Worm (Caenorhabditis elegans) whole organism, mixed stage, embryonic: ENCODE measurements around the gene Y41C4A.12.

ENCODE experiments used
- bed-3 ChIP-seq: fragments of 200-800 bp; sonication (Bioruptor generic); optimal IDR thresholded peaks from 3 replicates; lab custom pipeline; 2018; ENCODE audit warnings: mild to moderate bottlenecking, missing genetic modification characterization, moderate library complexity, missing compliant biosample characterization
- blmp-1 ChIP-seq: fragments of 150-350 bp; optimal IDR thresholded peaks from 2 replicates; lab custom pipeline; 2014; ENCODE audit warnings: missing biosample characterization, missing genetic modification characterization
- ceh-39 ChIP-seq: fragments of 150-350 bp; optimal IDR thresholded peaks from 2 replicates; lab custom pipeline; 2014; ENCODE audit warnings: missing biosample characterization, missing genetic modification characterization
- ceh-43 ChIP-seq: fragments of 200-800 bp; sonication (Bioruptor generic); optimal IDR thresholded peaks from 2 replicates; lab custom pipeline; 2018; ENCODE audit warnings: mild to moderate bottlenecking, missing genetic modification characterization, moderate library complexity, missing compliant biosample characterization
- ces-1 ChIP-seq: fragments of 150-350 bp; optimal IDR thresholded peaks from 2 replicates; lab custom pipeline; 2014; ENCODE audit warnings: missing biosample characterization, missing genetic modification reagents, missing genetic modification characterization
- cnd-1 ChIP-seq: fragments of 200-800 bp; sonication (Bioruptor generic); optimal IDR thresholded peaks from 2 replicates; lab custom pipeline; 2018; ENCODE audit warnings: mild to moderate bottlenecking, missing genetic modification characterization, missing compliant biosample characterization
- drap-1 ChIP-seq: fragments of 200-800 bp; sonication (Bioruptor generic); optimal IDR thresholded peaks from 3 replicates; lab custom pipeline; 2018; ENCODE audit warnings: mild to moderate bottlenecking, missing genetic modification characterization, missing compliant biosample characterization
- elt-1 ChIP-seq: sonication (generic microtip); optimal IDR thresholded peaks from 2 replicates; lab custom pipeline; 2017; ENCODE audit warnings: missing genetic modification characterization, mild to moderate bottlenecking, missing compliant biosample characterization, antibody characterized with exemption, moderate library complexity, borderline replicate concordance; ENCODE audit not compliant: insufficient read depth
- elt-3 ChIP-seq: fragments of 150-350 bp; optimal IDR thresholded peaks from 2 replicates; lab custom pipeline; 2014; ENCODE audit warnings: missing biosample characterization, missing genetic modification characterization
- flh-1 ChIP-seq: fragments of 200-800 bp; sonication (Bioruptor generic); optimal IDR thresholded peaks from 2 replicates; lab custom pipeline; 2018; ENCODE audit warnings: mild to moderate bottlenecking, missing genetic modification characterization, moderate library complexity, missing compliant biosample characterization
- ham-2 ChIP-seq: fragments of 200-800 bp; sonication (Bioruptor generic); optimal IDR thresholded peaks from 2 replicates; lab custom pipeline; 2018; ENCODE audit warnings: mild to moderate bottlenecking, missing genetic modification characterization, missing compliant biosample characterization
- hlh-1 ChIP-seq: fragments of 150-350 bp; optimal IDR thresholded peaks from 2 replicates; lab custom pipeline; 2014; ENCODE audit warnings: missing biosample characterization, missing genetic modification reagents, missing genetic modification characterization
- lin-32 ChIP-seq: fragments of 200-800 bp; sonication (Bioruptor generic); optimal IDR thresholded peaks from 2 replicates; lab custom pipeline; 2018; ENCODE audit warnings: mild to moderate bottlenecking, missing genetic modification characterization, missing compliant biosample characterization
- lsy-2 ChIP-seq: fragments of 150-350 bp; optimal IDR thresholded peaks from 2 replicates; lab custom pipeline; 2014; ENCODE audit warnings: missing biosample characterization, missing genetic modification characterization
- mab-5 ChIP-seq: fragments of 150-350 bp; optimal IDR thresholded peaks from 2 replicates; lab custom pipeline; 2014; ENCODE audit warnings: missing biosample characterization, missing genetic modification characterization
- mep-1 ChIP-seq: fragments of 150-350 bp; optimal IDR thresholded peaks from 2 replicates; lab custom pipeline; 2017; ENCODE audit warnings: missing biosample characterization, missing genetic modification reagents, missing genetic modification characterization, inconsistent platforms
- mls-2 ChIP-seq: sonication (generic microtip); optimal IDR thresholded peaks from 2 replicates; lab custom pipeline; 2016; ENCODE audit warnings: mild to moderate bottlenecking, missing genetic modification characterization, moderate library complexity, missing compliant biosample characterization
- nhr-12 ChIP-seq: fragments of 150-350 bp; optimal IDR thresholded peaks from 2 replicates; lab custom pipeline; 2014; ENCODE audit warnings: missing biosample characterization, missing genetic modification characterization
- nhr-2 ChIP-seq: fragments of 150-350 bp; optimal IDR thresholded peaks from 2 replicates; lab custom pipeline; 2014; ENCODE audit warnings: missing biosample characterization, missing genetic modification characterization
- nhr-237 ChIP-seq: fragments of 150-350 bp; optimal IDR thresholded peaks from 2 replicates; lab custom pipeline; 2014; ENCODE audit warnings: missing biosample characterization, missing genetic modification characterization
- pha-4 ChIP-seq: fragments of 150-350 bp; optimal IDR thresholded peaks from 2 replicates; lab custom pipeline; 2018; ENCODE audit warnings: missing biosample characterization, missing genetic modification reagents, missing genetic modification characterization
- sem-2 ChIP-seq: fragments of 200-800 bp; sonication (Bioruptor generic); optimal IDR thresholded peaks from 2 replicates; lab custom pipeline; 2018; ENCODE audit warnings: mild to moderate bottlenecking, missing genetic modification characterization, missing compliant biosample characterization
- snpc-4 ChIP-seq: fragments of 150-350 bp; optimal IDR thresholded peaks from 2 replicates; lab custom pipeline; 2014; ENCODE audit warnings: missing biosample characterization, missing genetic modification characterization
- sptf-1 ChIP-seq: sonication (generic microtip); optimal IDR thresholded peaks from 2 replicates; lab custom pipeline; 2017; ENCODE audit warnings: mild to moderate bottlenecking, missing genetic modification characterization, moderate library complexity, missing compliant biosample characterization
- tbx-8 ChIP-seq: fragments of 200-800 bp; sonication (Bioruptor generic); optimal IDR thresholded peaks from 2 replicates; lab custom pipeline; 2018; ENCODE audit warnings: mild to moderate bottlenecking, missing genetic modification characterization, moderate library complexity, missing compliant biosample characterization
- unc-120 ChIP-seq: sonication (generic microtip); optimal IDR thresholded peaks from 2 replicates; lab custom pipeline; 2017; ENCODE audit warnings: missing genetic modification characterization, missing compliant biosample characterization; ENCODE audit not compliant: poor library complexity, severe bottlenecking
- unc-39 ChIP-seq: fragments of 150-350 bp; optimal IDR thresholded peaks from 2 replicates; lab custom pipeline; 2014; ENCODE audit warnings: missing biosample characterization, missing genetic modification characterization
- unc-62 ChIP-seq: fragments of 150-350 bp; optimal IDR thresholded peaks from 2 replicates; lab custom pipeline; 2014; ENCODE audit warnings: missing biosample characterization, missing genetic modification reagents, missing genetic modification characterization
- zip-8 ChIP-seq: fragments of 150-350 bp; optimal IDR thresholded peaks from 2 replicates; lab custom pipeline; 2014; ENCODE audit warnings: missing biosample characterization, missing genetic modification characterization
- ztf-11 ChIP-seq: fragments of 150-350 bp; optimal IDR thresholded peaks from 2 replicates; lab custom pipeline; 2014; ENCODE audit warnings: missing biosample characterization, missing genetic modification characterization

The Y41C4A.12 gene

ce11 chrIII:11703006-11703775 lies 23.3 kb downstream of the Y41C4A.12 start:
- no peak for TF ChIP-seq mls-2 (tag; lab: Kevin White, UChicago)
- no peak for TF ChIP-seq nhr-2 (tag; lab: Kevin White, UChicago)
- no peak for TF ChIP-seq sem-2 (GFP tag; lab: Kevin White, UChicago)
- no peak for TF ChIP-seq flh-1
- TF ChIP-seq ham-2 (GFP tag; lab: Kevin White, UChicago), result no peak
- TF ChIP-seq lin-32 (GFP tag; lab: Kevin White, UChicago), result no peak
- no peak for TF ChIP-seq tbx-8 (GFP tag; lab: Kevin White, UChicago)
- no peak for TF ChIP-seq unc-39 (tag; lab: Kevin White, UChicago)
- TF ChIP-seq hlh-1 (tag; lab: Kevin White, UChicago), result no peak

- peak; percentile 53 for TF ChIP-seq sptf-1 (tag; lab: Kevin White, UChicago)
- TF ChIP-seq mls-2 (tag; lab: Kevin White, UChicago), result peak; percentile 5
- no peak for TF ChIP-seq unc-120 (tag; lab: Kevin White, UChicago)
- TF ChIP-seq mab-5 (tag; lab: Kevin White, UChicago), result no peak
- no peak for TF ChIP-seq hlh-1 (tag; lab: Kevin White, UChicago)
- TF ChIP-seq, all 35 proteins: peak for 2
Observed at ce11 chrIII:11701863-11702262, 24.6 kb downstream of the Y41C4A.12 start.

ce11 chrIII:11699959-11700358 lies 26.5 kb downstream of the Y41C4A.12 start, which contains the start of gene pqn-84:
pqn-84 (plus strand) TSS chrIII:11700259.
- TF ChIP-seq ztf-11 (no peak), flh-1 (no peak), sem-2 (GFP tag; lab: Kevin White, UChicago) (no peak), elt-1 (tag; lab: Kevin White, UChicago) (no peak), mab-5 (tag; lab: Kevin White, UChicago) (no peak), zip-8 (no peak), sptf-1 (tag; lab: Kevin White, UChicago) (no peak), unc-120 (tag; lab: Kevin White, UChicago) (no peak), elt-3 (tag; lab: Kevin White, UChicago) (no peak), nhr-2 (tag; lab: Kevin White, UChicago) (no peak), ceh-43 (GFP tag; lab: Kevin White, UChicago) (no peak), drap-1 (GFP tag; lab: Kevin White, UChicago) (no peak), hlh-1 (tag; lab: Kevin White, UChicago) (no peak), bed-3 (GFP tag; lab: Kevin White, UChicago) (no peak), unc-62 (no peak), nhr-12 (tag; lab: Kevin White, UChicago) (no peak), tbx-8 (GFP tag; lab: Kevin White, UChicago) (no peak)

ce11 chrIII:11698569-11698968 lies 27.9 kb downstream of the Y41C4A.12 start, which contains the start of gene Y41C4A.7:
Y41C4A.7 (plus strand) TSS chrIII:11698869.
- no peak for TF ChIP-seq pha-4
- no peak for TF ChIP-seq mls-2 (tag; lab: Kevin White, UChicago)
- TF ChIP-seq flh-1, result no peak
- TF ChIP-seq unc-120 (tag; lab: Kevin White, UChicago), result no peak
- TF ChIP-seq elt-3 (tag; lab: Kevin White, UChicago), result no peak
- no peak for TF ChIP-seq nhr-2 (tag; lab: Kevin White, UChicago)
- no peak for TF ChIP-seq lsy-2 (tag; lab: Kevin White, UChicago)
- TF ChIP-seq ztf-11, result no peak
- TF ChIP-seq mep-1 (tag; lab: Kevin White, UChicago), result no peak
- no peak for TF ChIP-seq mab-5 (tag; lab: Kevin White, UChicago)
- TF ChIP-seq nhr-237, result no peak
- TF ChIP-seq ceh-39 (tag; lab: Kevin White, UChicago), result no peak
- TF ChIP-seq ces-1 (GFP tag; lab: Kevin White, UChicago), result no peak

ce11 chrIII:11696273-11696672 lies 30.2 kb downstream of the Y41C4A.12 start, which contains the start of gene Y41C4A.6:
Y41C4A.6 (plus strand) TSS chrIII:11696573.
- TF ChIP-seq elt-1 (tag; lab: Kevin White, UChicago), result no peak
- TF ChIP-seq blmp-1 (tag; lab: Kevin White, UChicago), result no peak
- TF ChIP-seq lsy-2 (tag; lab: Kevin White, UChicago), result no peak
- TF ChIP-seq snpc-4 (tag; lab: Kevin White, UChicago), result no peak
- no peak for TF ChIP-seq mls-2 (tag; lab: Kevin White, UChicago)
- TF ChIP-seq ham-2 (GFP tag; lab: Kevin White, UChicago), result no peak
- no peak for TF ChIP-seq cnd-1 (tag; lab: Kevin White, UChicago)
- TF ChIP-seq sem-2 (GFP tag; lab: Kevin White, UChicago), result no peak
- no peak for TF ChIP-seq unc-39 (tag; lab: Kevin White, UChicago)
- TF ChIP-seq, all 35 proteins: peak for 0
